Fruit fly (Drosophila melanogaster) whole organism, wandering third instar larva: ENCODE results near the gene CG15386.

Experiments
- Abd-B ChIP-seq: fragments of >200 bp; optimal IDR thresholded peaks from 2 replicates; lab custom pipeline; 2017; ENCODE audit warnings: missing biosample characterization, missing genetic modification characterization
- CG32264 ChIP-seq: fragments of 200-800 bp; sonication (Bioruptor generic); optimal IDR thresholded peaks from 2 replicates; lab custom pipeline; 2016; ENCODE audit warnings: missing biosample characterization, missing genetic modification characterization
- CG9705 ChIP-seq: fragments of 200-800 bp; sonication (Bioruptor generic); optimal IDR thresholded peaks from 2 replicates; lab custom pipeline; 2018; ENCODE audit warnings: missing biosample characterization, mild to moderate bottlenecking, missing genetic modification characterization
- Dfd ChIP-seq: fragments of >200 bp; optimal IDR thresholded peaks from 2 replicates; lab custom pipeline; 2017; ENCODE audit warnings: missing biosample characterization, missing genetic modification characterization
- Dif ChIP-seq: fragments of 200-275, 200-300 bp; sonication (Bioruptor generic); optimal IDR thresholded peaks from 2 replicates; lab custom pipeline; 2018; ENCODE audit warnings: missing biosample characterization, missing genetic modification characterization; ENCODE audit not compliant: partially characterized antibody
- GATAd ChIP-seq: sonication (Bioruptor generic); optimal IDR thresholded peaks from 2 replicates; lab custom pipeline; 2016; ENCODE audit warnings: missing biosample characterization, missing genetic modification characterization
- HLH106 ChIP-seq: fragments of 200-800 bp; optimal IDR thresholded peaks from 3 replicates; lab custom pipeline; 2019; ENCODE audit warnings: missing biosample characterization, mild to moderate bottlenecking, missing genetic modification characterization, moderate library complexity
- Hnf4 ChIP-seq: fragments of 200-800 bp; sonication (Bioruptor generic); optimal IDR thresholded peaks from 2 replicates; lab custom pipeline; 2016; ENCODE audit warnings: missing biosample characterization, mild to moderate bottlenecking, missing genetic modification characterization
- Hr83 ChIP-seq: fragments of 200-300 bp; sonication (Bioruptor generic); optimal IDR thresholded peaks from 2 replicates; lab custom pipeline; 2016; ENCODE audit warnings: missing biosample characterization, mild to moderate bottlenecking, missing genetic modification characterization, moderate library complexity; ENCODE audit not compliant: poor library complexity, severe bottlenecking
- Jra ChIP-seq: sonication (Bioruptor generic); optimal IDR thresholded peaks from 2 replicates; lab custom pipeline; 2016; ENCODE audit warnings: missing biosample characterization, missing genetic modification characterization
- N ChIP-seq: fragments of >200 bp; optimal IDR thresholded peaks from 2 replicates; lab custom pipeline; 2018; ENCODE audit warnings: missing biosample characterization, missing external identifiers, missing genetic modification characterization
- OdsH ChIP-seq: fragments of 200-800 bp; sonication (Bioruptor generic); optimal IDR thresholded peaks from 2 replicates; lab custom pipeline; 2016; ENCODE audit warnings: missing biosample characterization, mild to moderate bottlenecking, missing genetic modification characterization
- Rel ChIP-seq, 2 experiments: fragments of 200-800 bp; sonication (Bioruptor generic) in 1 of 2; optimal IDR thresholded peaks; 2 replicates in 1 of 2; 3 replicates in 1 of 2; lab custom pipeline; 2016 to 2019; ENCODE audit warnings: mild to moderate bottlenecking in 2 of 2, missing biosample characterization in 2 of 2, missing genetic modification characterization in 2 of 2, moderate library complexity in 1 of 2
- Sp1 ChIP-seq: fragments of 200-800 bp; sonication (Bioruptor generic); optimal IDR thresholded peaks from 3 replicates; lab custom pipeline; 2019; ENCODE audit warnings: missing biosample characterization, mild to moderate bottlenecking, missing genetic modification characterization, moderate library complexity
- Vsx2 ChIP-seq: fragments of 200-300, 225-300 bp; sonication (Bioruptor generic); optimal IDR thresholded peaks from 2 replicates; lab custom pipeline; 2018; ENCODE audit warnings: missing biosample characterization, missing genetic modification characterization; ENCODE audit not compliant: partially characterized antibody
- br ChIP-seq: fragments of 200-800 bp; sonication (Bioruptor generic); optimal IDR thresholded peaks from 2 replicates; lab custom pipeline; 2016; ENCODE audit warnings: missing biosample characterization, missing genetic modification characterization
- brk ChIP-seq: fragments of 200-800 bp; sonication (Bioruptor generic); optimal IDR thresholded peaks from 2 replicates; lab custom pipeline; 2016; ENCODE audit warnings: missing biosample characterization, mild to moderate bottlenecking, missing genetic modification characterization
- dl ChIP-seq, 2 experiments: fragments of 175-275, 200-275 bp in 1 of 2; fragments of 200-275 bp in 1 of 2; sonication (Bioruptor generic); optimal IDR thresholded peaks; lab custom pipeline; 2018; ENCODE audit warnings: mild to moderate bottlenecking in 2 of 2, missing biosample characterization in 2 of 2, missing genetic modification characterization in 2 of 2, moderate library complexity in 2 of 2; ENCODE audit not compliant: partially characterized antibody in 2 of 2, insufficient read depth in 1 of 2
- dmrt93B ChIP-seq: fragments of 200-800 bp; sonication (Bioruptor generic); optimal IDR thresholded peaks from 2 replicates; lab custom pipeline; 2018; ENCODE audit warnings: missing biosample characterization, mild to moderate bottlenecking, missing genetic modification characterization
- dsf ChIP-seq: sonication (Bioruptor generic); optimal IDR thresholded peaks from 2 replicates; lab custom pipeline; 2016; ENCODE audit warnings: missing biosample characterization, missing genetic modification characterization, borderline replicate concordance
- ey ChIP-seq: fragments of 200-800 bp; sonication (Bioruptor generic); optimal IDR thresholded peaks from 2 replicates; lab custom pipeline; 2016; ENCODE audit warnings: missing biosample characterization, missing genetic modification characterization
- foxo ChIP-seq, 2 experiments: fragments of 200-800 bp; sonication (Bioruptor generic); optimal IDR thresholded peaks; 2 replicates in 1 of 2; 3 replicates in 1 of 2; lab custom pipeline; 2016 to 2017; ENCODE audit warnings: missing biosample characterization in 2 of 2, missing genetic modification characterization in 2 of 2
- fru ChIP-seq: fragments of 200-800 bp; sonication (Bioruptor generic); optimal IDR thresholded peaks from 3 replicates; lab custom pipeline; 2016; ENCODE audit warnings: missing biosample characterization, mild to moderate bottlenecking, missing genetic modification characterization
- h ChIP-seq: fragments of 200-800 bp; sonication (Bioruptor generic); optimal IDR thresholded peaks from 3 replicates; lab custom pipeline; 2016; ENCODE audit warnings: missing biosample characterization, mild to moderate bottlenecking, missing genetic modification characterization
- jim ChIP-seq: fragments of 175-275, 200-325 bp; sonication (Bioruptor generic); optimal IDR thresholded peaks from 2 replicates; lab custom pipeline; 2016; ENCODE audit warnings: missing biosample characterization, mild to moderate bottlenecking, missing genetic modification characterization
- lola ChIP-seq: fragments of >200 bp; optimal IDR thresholded peaks from 2 replicates; lab custom pipeline; 2017; ENCODE audit warnings: missing biosample characterization, missing genetic modification characterization
- pan ChIP-seq: fragments of >200 bp; optimal IDR thresholded peaks from 2 replicates; lab custom pipeline; 2017
- psq ChIP-seq: fragments of 200-800 bp; sonication (Bioruptor generic); optimal IDR thresholded peaks from 3 replicates; lab custom pipeline; 2017; ENCODE audit warnings: missing biosample characterization, mild to moderate bottlenecking, missing genetic modification characterization, moderate library complexity
- sage ChIP-seq: fragments of 200-800 bp; sonication (Bioruptor generic); optimal IDR thresholded peaks from 2 replicates; lab custom pipeline; 2016; ENCODE audit warnings: missing biosample characterization, mild to moderate bottlenecking, missing genetic modification characterization
- sv ChIP-seq: fragments of 200-800 bp; sonication (Bioruptor generic); optimal IDR thresholded peaks from 3 replicates; lab custom pipeline; 2016; ENCODE audit warnings: missing biosample characterization, missing genetic modification characterization
- tai ChIP-seq: sonication (Bioruptor generic); optimal IDR thresholded peaks from 2 replicates; lab custom pipeline; 2016; ENCODE audit warnings: missing biosample characterization, missing genetic modification characterization
- usp ChIP-seq: fragments of >200 bp; optimal IDR thresholded peaks from 2 replicates; lab custom pipeline; 2017; ENCODE audit warnings: missing biosample characterization, missing genetic modification characterization

CG15386 gene

dm6 chr2L:2252745-2253144 is 35.7 kb upstream of the CG15386 start, which contains the start of gene CG17234:
Gene CG17234 (plus strand): TSS chr2L:2253045.
- TF ChIP-seq brk = no peak
- TF ChIP-seq Jra (GFP tag; lab: Kevin White, UChicago) = no peak
- TF ChIP-seq HLH106 (tag; lab: Kevin White, UChicago) = no peak
- no peak for TF ChIP-seq ey (GFP tag; lab: Kevin White, UChicago)
- no peak for TF ChIP-seq fru (GFP tag; lab: Kevin White, UChicago)
- no peak for TF ChIP-seq GATAd (GFP tag; lab: Kevin White, UChicago)
- no peak for TF ChIP-seq CG32264 (GFP tag; lab: Kevin White, UChicago)
- no peak for TF ChIP-seq dsf
- TF ChIP-seq Sp1 (GFP tag; lab: Kevin White, UChicago) = no peak
- no peak for TF ChIP-seq br (GFP tag; lab: Kevin White, UChicago)
- no peak for TF ChIP-seq CG9705
- no peak for TF ChIP-seq Hr83 (GFP tag; lab: Kevin White, UChicago)
- TF ChIP-seq h (GFP tag; lab: Kevin White, UChicago) = no peak
- TF ChIP-seq psq (GFP tag; lab: Kevin White, UChicago) = no peak
- no peak for TF ChIP-seq dl (GFP tag; optimal IDR thresholded peaks at IDR 0.05; lab: Kevin White, UChicago; ENCODE audit: insufficient read depth in 1 of 2, partially characterized antibody in 2 of 2)
- TF ChIP-seq Dif = no peak
- no peak for TF ChIP-seq pan (lab: Kevin White, UChicago)

- no peak for TF ChIP-seq foxo (GFP tag; optimal IDR thresholded peaks at IDR 0.05; lab: Kevin White, UChicago)
- no peak for TF ChIP-seq sage (GFP tag; lab: Kevin White, UChicago)
- TF ChIP-seq pan (lab: Kevin White, UChicago) = no peak
Observed at dm6 chr2L:2252241-2252640, 35.2 kb upstream of the CG15386 start, which contains the start of gene CG17239. Gene CG17239 (minus strand): TSS chr2L:2252341.

dm6 chr2L:2251175-2251574 is 34.1 kb upstream of the CG15386 start, which contains the start of gene Ser12:
Gene Ser12 (minus strand): TSS chr2L:2251275.
- no peak for TF ChIP-seq Hnf4 (GFP tag; lab: Kevin White, UChicago)
- TF ChIP-seq Abd-B (GFP tag; lab: Kevin White, UChicago) = no peak
- TF ChIP-seq psq (GFP tag; lab: Kevin White, UChicago) = no peak
- TF ChIP-seq dsf = no peak
- TF ChIP-seq Rel (GFP tag; optimal IDR thresholded peaks at IDR 0.05; lab: Kevin White, UChicago) = no peak
- TF ChIP-seq Rel (tag; optimal IDR thresholded peaks at IDR 0.05; lab: Kevin White, UChicago) = no peak
- TF ChIP-seq usp (GFP tag; lab: Kevin White, UChicago) = no peak
- no peak for TF ChIP-seq Sp1 (GFP tag; lab: Kevin White, UChicago)
- no peak for TF ChIP-seq fru (GFP tag; lab: Kevin White, UChicago)

- no peak for TF ChIP-seq sv (GFP tag; lab: Kevin White, UChicago)
- no peak for TF ChIP-seq dsf
- TF ChIP-seq Dfd (GFP tag; lab: Kevin White, UChicago) = no peak
- no peak for TF ChIP-seq lola (GFP tag; lab: Kevin White, UChicago)
- no peak for TF ChIP-seq sage (GFP tag; lab: Kevin White, UChicago)
- TF ChIP-seq Hnf4 (GFP tag; lab: Kevin White, UChicago) = no peak
- no peak for TF ChIP-seq Rel (GFP tag; optimal IDR thresholded peaks at IDR 0.05; lab: Kevin White, UChicago)
- TF ChIP-seq Rel (tag; optimal IDR thresholded peaks at IDR 0.05; lab: Kevin White, UChicago) = no peak
- no peak for TF ChIP-seq tai (GFP tag; lab: Kevin White, UChicago)
- TF ChIP-seq, all 38 proteins: peak for 0
Observed at dm6 chr2L:2249578-2249977, 32.5 kb upstream of the CG15386 start.

dm6 chr2L:2242783-2243182 is 25.7 kb upstream of the CG15386 start:
- no peak for TF ChIP-seq Hr83 (GFP tag; lab: Kevin White, UChicago)
- TF ChIP-seq pan (lab: Kevin White, UChicago) = no peak
- TF ChIP-seq Rel (GFP tag; optimal IDR thresholded peaks at IDR 0.05; lab: Kevin White, UChicago) = no peak
- peak; percentile 91 for TF ChIP-seq Rel (tag; optimal IDR thresholded peaks at IDR 0.05; lab: Kevin White, UChicago)
- TF ChIP-seq, all 38 proteins: peak for 1

- TF ChIP-seq brk (no peak), Dfd (GFP tag; lab: Kevin White, UChicago) (no peak), GATAd (GFP tag; lab: Kevin White, UChicago) (no peak), sv (GFP tag; lab: Kevin White, UChicago) (no peak), N (GFP tag; lab: Kevin White, UChicago) (no peak), usp (GFP tag; lab: Kevin White, UChicago) (no peak), Abd-B (GFP tag; lab: Kevin White, UChicago) (no peak), Sp1 (GFP tag; lab: Kevin White, UChicago) (no peak), CG32264 (GFP tag; lab: Kevin White, UChicago) (no peak), h (GFP tag; lab: Kevin White, UChicago) (peak; percentile 11), foxo (GFP tag; optimal IDR thresholded peaks at IDR 0.05; lab: Kevin White, UChicago) (no peak), Hnf4 (GFP tag; lab: Kevin White, UChicago) (no peak), pan (lab: Kevin White, UChicago) (no peak), psq (GFP tag; lab: Kevin White, UChicago) (no peak), Jra (GFP tag; lab: Kevin White, UChicago) (no peak), CG9705 (no peak), Vsx2 (GFP tag; lab: Kevin White, UChicago) (peak; percentile 77), HLH106 (tag; lab: Kevin White, UChicago) (no peak), Dif (peak; percentile 97), fru (GFP tag; lab: Kevin White, UChicago) (no peak), OdsH (GFP tag; lab: Kevin White, UChicago) (no peak), Hr83 (GFP tag; lab: Kevin White, UChicago) (peak; percentile 45), ey (GFP tag; lab: Kevin White, UChicago) (no peak), dl (GFP tag; optimal IDR thresholded peaks at IDR 0.05; lab: Kevin White, UChicago; ENCODE audit: insufficient read depth in 1 of 2, partially characterized antibody in 2 of 2) (peak; percentile 82 to 92), sage (GFP tag; lab: Kevin White, UChicago) (no peak), dmrt93B (GFP tag; lab: Kevin White, UChicago) (no peak), tai (GFP tag; lab: Kevin White, UChicago) (no peak), jim (GFP tag; lab: Kevin White, UChicago) (no peak)
Observed at dm6 chr2L:2242139-2242538, 25.1 kb upstream of the CG15386 start, which contains the start of gene CG4267. Gene CG4267 (plus strand): TSS chr2L:2242378.
